Fruit fly (Drosophila melanogaster): ENCODE measurements around the gene EAChm.

The EAChm gene

DNA sequence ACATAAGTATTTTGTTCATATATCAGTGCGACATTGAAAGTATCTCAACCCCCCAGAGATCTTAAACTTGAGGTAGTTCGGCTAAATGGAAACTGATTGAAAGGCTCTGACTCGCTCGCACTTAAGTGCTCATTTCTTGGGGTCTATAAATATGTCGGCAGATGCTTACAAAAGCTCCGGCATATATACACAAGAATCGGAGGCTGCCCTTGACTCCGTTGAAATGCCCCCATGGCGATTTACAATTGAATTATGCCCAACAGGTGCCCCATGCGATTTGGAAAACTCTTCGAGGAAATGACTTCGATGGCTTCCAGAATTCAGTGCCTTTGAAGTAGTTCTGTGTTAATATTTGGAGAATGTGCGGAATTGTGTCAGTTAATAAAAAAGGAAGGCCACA is 19.1 kb downstream of the EAChm start:
- TF ChIP-seq GATAd (GFP tag; optimal IDR thresholded peaks at IDR 0.05) (no peak), Vsx2 (GFP tag; optimal IDR thresholded peaks at IDR 0.05; ENCODE audit: partially characterized antibody) (no peak), h (GFP tag; optimal IDR thresholded peaks at IDR 0.05) (no peak), dsf (GFP tag; optimal IDR thresholded peaks at IDR 0.05; ENCODE audit: borderline replicate concordance) (no peak), Jra (GFP tag; optimal IDR thresholded peaks at IDR 0.05) (no peak), CG32264 (GFP tag; optimal IDR thresholded peaks at IDR 0.05) (no peak), pan (optimal IDR thresholded peaks at IDR 0.05) (no peak), Myc (optimal IDR thresholded peaks at IDR 0.05) (no peak), Abd-B (GFP tag; optimal IDR thresholded peaks at IDR 0.05) (no peak), br (GFP tag; optimal IDR thresholded peaks at IDR 0.05) (no peak), Hr78 (GFP tag; optimal IDR thresholded peaks at IDR 0.05) (no peak), sv (GFP tag; optimal IDR thresholded peaks at IDR 0.05) (no peak)

dm6 chr3L:15076380-15076779 is 21.8 kb downstream of the EAChm start:
- TF ChIP-seq N (GFP tag; optimal IDR thresholded peaks at IDR 0.05) (no peak), Vsx2 (GFP tag; optimal IDR thresholded peaks at IDR 0.05; ENCODE audit: partially characterized antibody) (no peak), h (GFP tag; optimal IDR thresholded peaks at IDR 0.05) (no peak), Mio (GFP tag; optimal IDR thresholded peaks at IDR 0.05) (no peak), usp (GFP tag; optimal IDR thresholded peaks at IDR 0.05) (no peak), psq (GFP tag; optimal IDR thresholded peaks at IDR 0.05) (no peak), fru (GFP tag; optimal IDR thresholded peaks at IDR 0.05) (no peak), Rel (GFP tag; optimal IDR thresholded peaks at IDR 0.05) (no peak), Rel (tag; optimal IDR thresholded peaks at IDR 0.05) (no peak), dl (GFP tag; optimal IDR thresholded peaks at IDR 0.05; ENCODE audit: insufficient read depth in 1 of 2, partially characterized antibody in 2 of 2) (no peak), jim (GFP tag; optimal IDR thresholded peaks at IDR 0.05) (no peak), Dif (GFP tag; optimal IDR thresholded peaks at IDR 0.05; ENCODE audit: partially characterized antibody) (no peak), pan (optimal IDR thresholded peaks at IDR 0.05) (no peak), Dfd (GFP tag; optimal IDR thresholded peaks at IDR 0.05) (no peak), brk (GFP tag; optimal IDR thresholded peaks at IDR 0.05) (no peak), Abd-B (GFP tag; optimal IDR thresholded peaks at IDR 0.05) (no peak), Sp1 (GFP tag; optimal IDR thresholded peaks at IDR 0.05) (no peak), CrebA (GFP tag; optimal IDR thresholded peaks at IDR 0.05; ENCODE audit: borderline replicate concordance) (no peak), CG32264 (GFP tag; optimal IDR thresholded peaks at IDR 0.05) (no peak), woc (GFP tag; optimal IDR thresholded peaks at IDR 0.05) (no peak), foxo (GFP tag; optimal IDR thresholded peaks at IDR 0.05) (no peak)

DNA sequence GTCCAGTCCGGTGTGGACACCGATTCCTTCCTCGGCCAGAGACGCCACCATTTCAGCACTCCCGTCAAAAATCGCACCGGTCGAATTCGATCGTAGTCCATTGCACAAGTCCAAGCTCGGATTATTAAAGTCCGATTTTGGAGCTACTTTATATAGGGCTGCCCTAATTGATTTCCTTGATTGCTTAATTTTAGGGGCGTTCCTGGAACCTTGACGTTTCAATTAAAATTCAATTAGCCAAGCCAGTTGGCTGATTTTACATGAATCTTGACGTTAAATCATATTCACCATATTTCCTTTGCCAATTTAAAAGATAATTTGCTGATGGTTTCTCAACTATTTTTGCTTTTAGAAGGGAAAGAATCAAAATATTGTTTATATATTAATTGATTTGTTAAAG is 23.8 kb downstream of the EAChm start, which contains the start of gene Or71a:
TSS of gene Or71a (minus strand) at position 101 of the 400 bp plus-strand sequence.
- TF ChIP-seq brk (GFP tag; optimal IDR thresholded peaks at IDR 0.05) (no peak), Hnf4 (GFP tag; optimal IDR thresholded peaks at IDR 0.05) (no peak), fru (GFP tag; optimal IDR thresholded peaks at IDR 0.05) (no peak), CG32264 (GFP tag; optimal IDR thresholded peaks at IDR 0.05) (no peak), CG9705 (GFP tag; optimal IDR thresholded peaks at IDR 0.05) (no peak), Vsx2 (GFP tag; optimal IDR thresholded peaks at IDR 0.05; ENCODE audit: partially characterized antibody) (no peak)

DNA sequence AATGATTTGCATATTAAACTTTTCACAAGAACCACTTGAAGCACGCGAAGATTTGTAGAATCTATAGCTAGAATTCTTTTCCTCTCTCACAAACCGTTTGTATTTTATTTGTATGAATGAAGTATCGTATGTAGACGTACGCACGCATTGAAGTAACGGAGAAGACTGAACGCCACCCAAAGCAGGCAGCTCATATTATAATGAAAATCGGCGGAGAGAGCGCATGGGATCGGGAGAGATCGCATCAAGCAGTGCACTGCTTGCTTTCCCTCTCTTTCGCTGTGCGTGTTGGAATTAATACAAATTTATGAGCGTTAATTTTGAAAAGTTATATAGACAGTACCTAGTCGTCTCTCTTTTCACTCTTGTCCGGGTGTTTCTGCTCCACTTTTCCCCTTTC is 24.7 kb downstream of the EAChm start:
- TF ChIP-seq dl (GFP tag; optimal IDR thresholded peaks at IDR 0.05; ENCODE audit: insufficient read depth in 1 of 2, partially characterized antibody in 2 of 2) (peak in 1 of 2 experiments; percentile 35), Vsx2 (GFP tag; optimal IDR thresholded peaks at IDR 0.05; ENCODE audit: partially characterized antibody) (peak; percentile 9), OdsH (GFP tag; optimal IDR thresholded peaks at IDR 0.05) (no peak), Myc (optimal IDR thresholded peaks at IDR 0.05) (peak; percentile 5), Mio (GFP tag; optimal IDR thresholded peaks at IDR 0.05) (no peak), Abd-B (GFP tag; optimal IDR thresholded peaks at IDR 0.05) (no peak), sv (GFP tag; optimal IDR thresholded peaks at IDR 0.05) (no peak), psq (GFP tag; optimal IDR thresholded peaks at IDR 0.05) (no peak), CG32264 (GFP tag; optimal IDR thresholded peaks at IDR 0.05) (no peak), Dif (GFP tag; optimal IDR thresholded peaks at IDR 0.05; ENCODE audit: partially characterized antibody) (peak; percentile 65), fru (GFP tag; optimal IDR thresholded peaks at IDR 0.05) (peak; percentile 60)

dm6 chr3L:15084288-15084687 is 29.7 kb downstream of the EAChm start:
- TF ChIP-seq psq (GFP tag; optimal IDR thresholded peaks at IDR 0.05) = no peak
- TF ChIP-seq Mio (GFP tag; optimal IDR thresholded peaks at IDR 0.05) = no peak
- TF ChIP-seq OdsH (GFP tag; optimal IDR thresholded peaks at IDR 0.05) = no peak
- TF ChIP-seq Dif (GFP tag; optimal IDR thresholded peaks at IDR 0.05; ENCODE audit: partially characterized antibody) = no peak

All from whole organism, wandering third instar larva.